Fruit fly (Drosophila melanogaster) whole organism, pupa: ENCODE measurements around the gene Jon66Cii.

Experiments
- CG17806 ChIP-seq: fragments of 200-800 bp; sonication (Bioruptor generic); optimal IDR thresholded peaks from 2 replicates; lab custom pipeline; 2018; ENCODE audit warnings: missing biosample characterization, mild to moderate bottlenecking, missing genetic modification characterization, moderate library complexity
- CG32121 ChIP-seq: fragments of 200-800 bp; sonication (Bioruptor generic); IDR thresholded peaks from 2 replicates; pipeline ENCODE4 v1.3.6; 2022; ENCODE audit warnings: missing biosample characterization, missing genetic modification characterization
- CG8159 ChIP-seq: fragments of 200-800 bp; sonication (Bioruptor generic); optimal IDR thresholded peaks from 3 replicates; lab custom pipeline; 2018; ENCODE audit warnings: missing biosample characterization, mild to moderate bottlenecking, missing genetic modification characterization, moderate library complexity
- rn ChIP-seq: fragments of 200-800 bp; sonication (Bioruptor generic); IDR thresholded peaks from 2 replicates; pipeline ENCODE4 v1.3.6; 2022; ENCODE audit warnings: missing biosample characterization, missing genetic modification characterization

DNA sequence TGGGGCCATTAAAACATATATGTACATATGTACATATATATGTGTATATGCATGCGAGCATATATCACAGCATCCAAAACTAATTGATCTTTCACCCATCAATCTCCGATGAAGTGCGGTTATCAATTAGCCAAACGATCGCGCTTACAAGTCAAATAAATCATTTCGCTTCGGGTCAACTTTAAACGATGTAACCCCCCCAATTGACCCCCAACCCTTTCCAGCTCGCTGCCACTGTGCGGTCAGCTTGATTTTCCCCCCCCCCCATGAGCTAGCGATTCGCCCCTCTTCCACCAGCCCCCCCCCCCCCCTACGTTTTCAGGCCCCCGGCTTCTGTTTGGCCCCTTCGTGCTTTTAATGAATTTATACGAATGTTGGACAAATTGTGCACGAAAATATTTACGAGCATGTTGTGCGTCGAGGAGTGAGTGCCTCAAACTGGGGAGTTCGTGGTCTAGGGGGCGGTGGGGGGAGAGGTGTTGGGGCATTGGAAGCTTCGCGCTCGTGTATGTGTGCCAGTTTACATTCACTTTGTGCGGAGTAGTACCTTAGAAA, 26.2 kb upstream of the Jon66Cii start:
- TF ChIP-seq CG32121 (GFP tag; lab: Robert Waterston, UW), result no peak
- no peak for TF ChIP-seq CG17806 (tag; lab: Kevin White, UChicago)
- no peak for TF ChIP-seq rn (GFP tag; lab: Robert Waterston, UW)
- TF ChIP-seq CG8159 (tag; lab: Kevin White, UChicago), result no peak
